Fruit fly (Drosophila melanogaster): ENCODE results near the gene Cyt-c1.

DNA sequence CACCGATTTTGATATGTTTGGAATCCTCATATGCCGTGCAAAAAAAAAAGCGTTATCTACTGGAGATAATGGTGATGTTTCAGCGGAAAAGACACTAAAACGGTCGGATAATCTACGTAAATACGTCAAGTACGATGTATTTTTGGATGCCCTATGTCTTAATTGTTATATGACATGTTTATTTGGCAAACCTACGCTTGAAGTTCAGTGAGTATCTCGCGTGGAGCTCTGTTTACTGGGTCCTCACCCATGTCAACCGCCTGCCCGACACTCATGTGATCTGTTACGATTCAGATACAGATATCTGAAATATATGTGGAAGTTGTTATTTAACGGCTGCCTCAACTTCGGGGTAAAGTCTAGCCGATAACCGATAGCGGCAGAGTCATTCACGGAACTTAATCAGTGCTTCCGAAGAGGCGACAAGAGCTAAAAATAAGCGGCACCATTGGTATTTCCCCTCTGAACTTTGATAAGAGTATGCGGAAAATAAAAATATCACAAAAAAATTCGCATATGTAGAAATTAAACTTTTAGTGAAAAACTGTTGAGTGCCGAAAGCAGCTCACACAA, 6.4 kb upstream of the Cyt-c1 start:
- TF ChIP-seq CG8478 (optimal IDR thresholded peaks at IDR 0.05) (no peak), CTCF (optimal IDR thresholded peaks at IDR 0.05) (no peak)
